Fruit fly (Drosophila melanogaster) whole organism, embryonic: Measurements from ENCODE around the gene Ugt49B2.

Experiments used
- Adf1 ChIP-seq: fragments of 200-800 bp; sonication (Bioruptor generic); IDR thresholded peaks from 2 replicates; pipeline ENCODE4 v1.3.6; 2022; ENCODE audit warnings: missing biosample characterization, missing genetic modification characterization
- B-H2 ChIP-seq: fragments of 200-800 bp; sonication (Bioruptor generic); optimal IDR thresholded peaks from 2 replicates; lab custom pipeline; 2018; ENCODE audit warnings: missing biosample characterization, mild to moderate bottlenecking, missing genetic modification characterization
- CG10543 ChIP-seq: fragments of 200-800 bp; sonication (Bioruptor generic); optimal IDR thresholded peaks from 3 replicates; lab custom pipeline; 2017; ENCODE audit warnings: missing biosample characterization, mild to moderate bottlenecking, missing genetic modification characterization, moderate library complexity
- CG10979 ChIP-seq: fragments of 200-800 bp; sonication (Bioruptor generic); optimal IDR thresholded peaks from 2 replicates; lab custom pipeline; 2018; ENCODE audit warnings: missing biosample characterization, mild to moderate bottlenecking, missing genetic modification characterization, moderate library complexity
- CG11247 ChIP-seq: fragments of 200-800 bp; sonication (Bioruptor generic); IDR thresholded peaks from 2 replicates; pipeline ENCODE4 v1.3.6; 2022; ENCODE audit warnings: missing biosample characterization, missing genetic modification characterization
- CG12104 ChIP-seq: fragments of 200-800 bp; sonication (Bioruptor generic); optimal IDR thresholded peaks from 3 replicates; lab custom pipeline; 2016; ENCODE audit warnings: missing biosample characterization, missing genetic modification characterization
- CG12659 ChIP-seq: fragments of 200-800 bp; sonication (Bioruptor generic); optimal IDR thresholded peaks from 3 replicates; lab custom pipeline; 2017; ENCODE audit warnings: mild to moderate bottlenecking, missing biosample characterization, missing genetic modification reagents, missing genetic modification characterization
- CG13424 ChIP-seq: fragments of 200-800 bp; sonication (Bioruptor generic); optimal IDR thresholded peaks from 2 replicates; lab custom pipeline; 2019; ENCODE audit warnings: missing biosample characterization, mild to moderate bottlenecking, missing genetic modification characterization, moderate library complexity
- CG13894 ChIP-seq: fragments of 200-800 bp; sonication (Bioruptor generic); optimal IDR thresholded peaks from 3 replicates; lab custom pipeline; 2018; ENCODE audit warnings: missing biosample characterization, mild to moderate bottlenecking, missing genetic modification characterization, moderate library complexity
- CG14667 ChIP-seq: fragments of 200-800 bp; sonication (Bioruptor generic); IDR thresholded peaks from 2 replicates; pipeline ENCODE4 v1.3.6; 2022; ENCODE audit warnings: missing biosample characterization, missing genetic modification characterization
- CG14710 ChIP-seq: fragments of 200-800 bp; sonication (Bioruptor generic); optimal IDR thresholded peaks from 3 replicates; lab custom pipeline; 2019; ENCODE audit warnings: missing biosample characterization, mild to moderate bottlenecking, missing genetic modification characterization, moderate library complexity
- CG14860 ChIP-seq: fragments of 200-800 bp; sonication (Bioruptor generic); IDR thresholded peaks from 3 replicates; pipeline ENCODE4 v1.3.6; 2022; ENCODE audit warnings: missing biosample characterization, missing genetic modification characterization; ENCODE audit not compliant: partially characterized antibody
- CG15479 ChIP-seq: fragments of 200-800 bp; sonication (Bioruptor generic); optimal IDR thresholded peaks from 3 replicates; lab custom pipeline; 2019; ENCODE audit warnings: missing biosample characterization, mild to moderate bottlenecking, missing genetic modification characterization, moderate library complexity
- CG18476 ChIP-seq: fragments of 200-800 bp; sonication (Bioruptor generic); optimal IDR thresholded peaks from 2 replicates; lab custom pipeline; 2016; ENCODE audit warnings: missing biosample characterization, mild to moderate bottlenecking, missing genetic modification characterization
- CG18599 ChIP-seq: fragments of 200-800 bp; sonication (Bioruptor generic); optimal IDR thresholded peaks from 3 replicates; lab custom pipeline; 2017; ENCODE audit warnings: missing biosample characterization, missing genetic modification characterization, mild to moderate bottlenecking, moderate library complexity, missing genetic modification reagents
- CG2875 ChIP-seq: fragments of 200-800 bp; sonication (Bioruptor generic); optimal IDR thresholded peaks from 2 replicates; lab custom pipeline; 2017; ENCODE audit warnings: missing biosample characterization, mild to moderate bottlenecking, missing genetic modification characterization, missing genetic modification reagents
- CG3163 ChIP-seq: fragments of 200-800 bp; sonication (Bioruptor generic); optimal IDR thresholded peaks from 3 replicates; lab custom pipeline; 2016; ENCODE audit warnings: missing biosample characterization, missing genetic modification characterization
- CG6254 ChIP-seq: fragments of 200-800 bp; sonication (Bioruptor generic); optimal IDR thresholded peaks from 3 replicates; lab custom pipeline; 2017; ENCODE audit warnings: mild to moderate bottlenecking, missing biosample characterization, missing genetic modification reagents, missing genetic modification characterization
- CG6272 ChIP-seq: fragments of 200-800 bp; sonication (Bioruptor generic); IDR thresholded peaks from 2 replicates; pipeline ENCODE4 v1.3.6; 2022; ENCODE audit warnings: missing biosample characterization, missing genetic modification characterization
- CG7556 ChIP-seq: fragments of 200-800 bp; sonication (Bioruptor generic); optimal IDR thresholded peaks from 2 replicates; lab custom pipeline; 2017; ENCODE audit warnings: missing biosample characterization, mild to moderate bottlenecking, missing genetic modification characterization
- Chrac-16 ChIP-seq: fragments of 200-800 bp; sonication (Bioruptor generic); optimal IDR thresholded peaks from 3 replicates; lab custom pipeline; 2016; ENCODE audit warnings: missing biosample characterization, missing genetic modification characterization
- CoRest ChIP-seq: fragments of 200-800 bp; sonication (Bioruptor generic); optimal IDR thresholded peaks from 3 replicates; lab custom pipeline; 2018; ENCODE audit warnings: missing biosample characterization, mild to moderate bottlenecking, missing genetic modification characterization, moderate library complexity
- D ChIP-seq, 2 experiments: fragments of 200-800 bp in 1 of 2; fragments of >200 bp in 1 of 2; sonication (Bioruptor generic) in 1 of 2; optimal IDR thresholded peaks; 2 replicates in 1 of 2; 3 replicates in 1 of 2; lab custom pipeline; 2017; ENCODE audit warnings: mild to moderate bottlenecking in 1 of 2, missing biosample characterization in 1 of 2, missing genetic modification characterization in 1 of 2, missing genetic modification reagents in 1 of 2
- H15 ChIP-seq: fragments of 200-800 bp; sonication (Bioruptor generic); IDR thresholded peaks from 3 replicates; pipeline ENCODE4 v1.3.6; 2022; ENCODE audit warnings: missing biosample characterization, missing genetic modification characterization
- HLH4C ChIP-seq: fragments of 200-800 bp; sonication (Bioruptor generic); IDR thresholded peaks from 3 replicates; pipeline ENCODE4 v1.3.6; 2022; ENCODE audit warnings: missing biosample characterization, missing genetic modification characterization; ENCODE audit not compliant: partially characterized antibody
- Max ChIP-seq: fragments of 200-800 bp; sonication (Bioruptor generic); optimal IDR thresholded peaks from 2 replicates; lab custom pipeline; 2016; ENCODE audit warnings: missing biosample characterization, mild to moderate bottlenecking, missing genetic modification characterization
- NFAT ChIP-seq: fragments of 200-800 bp; sonication (Bioruptor generic); IDR thresholded peaks from 2 replicates; pipeline ENCODE4 v1.3.6; 2022; ENCODE audit warnings: missing biosample characterization, missing genetic modification characterization
- Neu2 ChIP-seq: fragments of 200-800 bp; sonication (Bioruptor generic); optimal IDR thresholded peaks from 3 replicates; lab custom pipeline; 2016; ENCODE audit warnings: missing biosample characterization, missing genetic modification characterization, borderline replicate concordance
- Stat92E ChIP-seq, 3 experiments: fragments of >200 bp in 2 of 3; fragments of 200-800 bp in 1 of 3; sonication (Bioruptor generic) in 1 of 3; optimal IDR thresholded peaks; 2 replicates each; lab custom pipeline; 2017 to 2019; ENCODE audit warnings: missing biosample characterization in 3 of 3, missing genetic modification characterization in 3 of 3, mild to moderate bottlenecking in 1 of 3, moderate library complexity in 1 of 3
- Usf ChIP-seq: fragments of 200-800 bp; sonication (Bioruptor generic); optimal IDR thresholded peaks from 2 replicates; lab custom pipeline; 2017; ENCODE audit warnings: missing genotype, missing biosample characterization, missing genetic modification characterization
- al ChIP-seq: fragments of 200-800 bp; sonication (Bioruptor generic); IDR thresholded peaks from 2 replicates; pipeline ENCODE4 v1.3.6; 2022; ENCODE audit warnings: missing biosample characterization, missing genetic modification characterization
- ash1 ChIP-seq: fragments of 200-800 bp; sonication (Bioruptor generic); optimal IDR thresholded peaks from 2 replicates; lab custom pipeline; 2018; ENCODE audit warnings: missing biosample characterization, mild to moderate bottlenecking, missing genetic modification characterization
- bcd ChIP-seq: fragments of 200-800 bp; sonication (Bioruptor generic); optimal IDR thresholded peaks from 2 replicates; lab custom pipeline; 2017; ENCODE audit warnings: missing biosample characterization, mild to moderate bottlenecking, missing genetic modification characterization
- chinmo ChIP-seq: fragments of 200-800 bp; sonication (Bioruptor generic); IDR thresholded peaks from 4 replicates; pipeline ENCODE4 v1.3.6; 2022; ENCODE audit warnings: missing biosample characterization, missing genetic modification characterization; ENCODE audit not compliant: partially characterized antibody
- dmrt11E ChIP-seq: fragments of 200-800 bp; sonication (Bioruptor generic); optimal IDR thresholded peaks from 3 replicates; lab custom pipeline; 2018; ENCODE audit warnings: missing biosample characterization, mild to moderate bottlenecking, missing genetic modification characterization, moderate library complexity
- ftz-f1 ChIP-seq: fragments of 200-800 bp; sonication (Bioruptor generic); optimal IDR thresholded peaks from 2 replicates; lab custom pipeline; 2016; ENCODE audit warnings: missing biosample characterization, missing genetic modification characterization
- fu2 ChIP-seq: fragments of 200-800 bp; sonication (Bioruptor generic); optimal IDR thresholded peaks from 2 replicates; lab custom pipeline; 2016; ENCODE audit warnings: missing biosample characterization, missing genetic modification characterization
- gro ChIP-seq: fragments of 200-800 bp; sonication (Bioruptor generic); optimal IDR thresholded peaks from 2 replicates; lab custom pipeline; 2016; ENCODE audit warnings: missing biosample characterization, missing genetic modification characterization
- gsb ChIP-seq: fragments of 200-800 bp; sonication (Bioruptor generic); IDR thresholded peaks from 2 replicates; pipeline ENCODE4 v1.3.6; 2022; ENCODE audit warnings: missing biosample characterization, missing genetic modification characterization
- h ChIP-seq: fragments of >200 bp; optimal IDR thresholded peaks from 2 replicates; lab custom pipeline; 2017
- hkb ChIP-seq, 2 experiments: fragments of 200-800 bp in 1 of 2; fragments of >200 bp in 1 of 2; sonication (Bioruptor generic) in 1 of 2; IDR thresholded peaks in 1 of 2; optimal IDR thresholded peaks in 1 of 2; 2 replicates each; pipeline versions ENCODE4 v1.3.6 to Lab custom; 2017 to 2022; ENCODE audit warnings: missing biosample characterization in 1 of 2, missing genetic modification characterization in 1 of 2
- jigr1 ChIP-seq: fragments of 200-800 bp; sonication (Bioruptor generic); IDR thresholded peaks from 3 replicates; pipeline ENCODE4 v1.3.6; 2022; ENCODE audit warnings: missing biosample characterization, missing genetic modification characterization
- lola ChIP-seq, 3 experiments: fragments of >200 bp in 2 of 3; fragments of 200-800 bp in 1 of 3; sonication (Bioruptor generic) in 1 of 3; optimal IDR thresholded peaks; 2 replicates each; lab custom pipeline; 2017 to 2019; ENCODE audit warnings: missing biosample characterization in 3 of 3, missing genetic modification characterization in 3 of 3, mild to moderate bottlenecking in 1 of 3, moderate library complexity in 1 of 3
- ro ChIP-seq: fragments of 200-800 bp; sonication (Bioruptor generic); IDR thresholded peaks from 2 replicates; pipeline ENCODE4 v1.3.6; 2022; ENCODE audit warnings: missing biosample characterization, missing genetic modification characterization
- salm ChIP-seq: fragments of 200-800 bp; sonication (Bioruptor generic); optimal IDR thresholded peaks from 2 replicates; lab custom pipeline; 2018; ENCODE audit warnings: missing biosample characterization, mild to moderate bottlenecking, missing genetic modification characterization
- ssp ChIP-seq: fragments of 200-800 bp; sonication (Bioruptor generic); IDR thresholded peaks from 2 replicates; pipeline ENCODE4 v1.3.6; 2022; ENCODE audit warnings: missing biosample characterization, missing genetic modification characterization
- usp ChIP-seq: fragments of >200 bp; optimal IDR thresholded peaks from 2 replicates; lab custom pipeline; 2017; ENCODE audit warnings: missing biosample characterization, missing genetic modification characterization
- vvl ChIP-seq: fragments of 200-800 bp; sonication (Bioruptor generic); IDR thresholded peaks from 2 replicates; pipeline ENCODE4 v1.3.6; 2022; ENCODE audit warnings: missing biosample characterization, missing genetic modification characterization
- yki ChIP-seq: fragments of >200 bp; optimal IDR thresholded peaks from 3 replicates; lab custom pipeline; 2018

Gene Ugt49B2

dm6 chr3R:21419932-21420331 is 20.4 kb upstream of the Ugt49B2 start (continued):
- TF ChIP-seq lola (GFP tag; optimal IDR thresholded peaks at IDR 0.05; lab: Kevin White, UChicago) (peak in 1 of 3 experiments; percentile 55), dmrt11E (tag; lab: Kevin White, UChicago) (peak; percentile 76), Usf (GFP tag; lab: Kevin White, UChicago) (no peak), CG13424 (tag; lab: Kevin White, UChicago) (peak; percentile 40), jigr1 (GFP tag; lab: Robert Waterston, UW) (no peak), CG14860 (GFP tag; lab: Robert Waterston, UW) (no peak), CG18476 (GFP tag; lab: Kevin White, UChicago) (peak; percentile 38), CG3163 (GFP tag; lab: Kevin White, UChicago) (no peak), ash1 (GFP tag; lab: Kevin White, UChicago) (no peak), D (optimal IDR thresholded peaks at IDR 0.05; lab: Kevin White, UChicago) (no peak), D (GFP tag; optimal IDR thresholded peaks at IDR 0.05; lab: Kevin White, UChicago) (peak; percentile 16), Neu2 (GFP tag; lab: Kevin White, UChicago) (no peak), CG12104 (peak; percentile 11), ssp (GFP tag; lab: Robert Waterston, UW) (0 out of 2 replicates have a peak, but pooled peaks have one; percentile 11), CG10543 (no peak), B-H2 (GFP tag; lab: Kevin White, UChicago) (no peak), NFAT (GFP tag; lab: Robert Waterston, UW) (no peak), Max (GFP tag; lab: Kevin White, UChicago) (peak; percentile 27), usp (GFP tag; lab: Kevin White, UChicago) (no peak), yki (lab: Kevin White, UChicago) (no peak), CG10979 (peak; percentile 67), vvl (GFP tag; lab: Robert Waterston, UW) (peak; percentile 70), al (GFP tag; lab: Robert Waterston, UW) (peak; percentile 50), CG6254 (GFP tag; lab: Kevin White, UChicago) (peak; percentile 33), Stat92E (GFP tag; optimal IDR thresholded peaks at IDR 0.05; lab: Kevin White, UChicago) (no peak), bcd (GFP tag; lab: Kevin White, UChicago) (peak; percentile 50), CG18599 (GFP tag; lab: Kevin White, UChicago) (peak; percentile 40), CG2875 (GFP tag; lab: Kevin White, UChicago) (no peak), HLH4C (no peak), hkb (optimal IDR thresholded peaks at IDR 0.05; lab: Kevin White, UChicago) (no peak), hkb (GFP tag; IDR thresholded peaks at IDR 0.05; lab: Robert Waterston, UW) (peak; percentile 28; the same call in 1 of the 2 replicates), Adf1 (GFP tag; lab: Robert Waterston, UW) (no peak), CoRest (tag; lab: Kevin White, UChicago) (peak; percentile 40), gro (GFP tag; lab: Kevin White, UChicago) (no peak), chinmo (no peak), CG6272 (GFP tag; lab: Robert Waterston, UW) (no peak), CG11247 (GFP tag; lab: Robert Waterston, UW) (no peak), CG13894 (tag; lab: Kevin White, UChicago) (no peak), H15 (GFP tag; lab: Robert Waterston, UW) (0 out of 3 replicates have a peak, but pooled peaks have one; percentile 24), ro (GFP tag; lab: Robert Waterston, UW) (no peak), CG7556 (GFP tag; lab: Kevin White, UChicago) (peak; percentile 33), fu2 (no peak), ftz-f1 (GFP tag; lab: Kevin White, UChicago) (no peak), CG14667 (GFP tag; lab: Robert Waterston, UW) (0 out of 2 replicates have a peak, but pooled peaks have one; percentile 31), CG15479 (no peak), gsb (no peak; the same call in 1 of the 2 replicates), CG14710 (tag; lab: Kevin White, UChicago) (peak; percentile 57), salm (no peak), h (lab: Kevin White, UChicago) (no peak), CG12659 (GFP tag; lab: Kevin White, UChicago) (peak; percentile 8), Chrac-16 (GFP tag; lab: Kevin White, UChicago) (no peak)
